Fruit fly (Drosophila melanogaster) whole organism, embryonic: ENCODE results near the gene IntS10.

ENCODE experiments used
- ATbp ChIP-seq: fragments of 200-800 bp; sonication (Bioruptor generic); optimal IDR thresholded peaks from 2 replicates; lab custom pipeline; 2017; ENCODE audit warnings: missing biosample characterization, mild to moderate bottlenecking, missing genetic modification characterization, missing genetic modification reagents
- Atf-2 ChIP-seq: fragments of 200-800 bp; sonication (Bioruptor generic); optimal IDR thresholded peaks from 2 replicates; lab custom pipeline; 2016; ENCODE audit warnings: missing biosample characterization, missing genetic modification characterization
- Atf6 ChIP-seq: fragments of 200-800 bp; sonication (Bioruptor generic); IDR thresholded peaks from 2 replicates; pipeline ENCODE4 v1.3.6; 2022; ENCODE audit warnings: missing biosample characterization, missing genetic modification characterization
- Bgb ChIP-seq: fragments of 200-800 bp; sonication (Bioruptor generic); IDR thresholded peaks from 2 replicates; pipeline ENCODE4 v1.3.6; 2022; ENCODE audit warnings: missing biosample characterization, missing genetic modification characterization; ENCODE audit not compliant: partially characterized antibody
- CG11456 ChIP-seq: fragments of 200-800 bp; sonication (Bioruptor generic); IDR thresholded peaks from 3 replicates; pipeline ENCODE4 v1.3.6; 2022; ENCODE audit warnings: missing biosample characterization, missing genetic modification characterization
- CG11723 ChIP-seq: fragments of 200-800 bp; sonication (Bioruptor generic); optimal IDR thresholded peaks from 2 replicates; lab custom pipeline; 2017; ENCODE audit warnings: missing biosample characterization, mild to moderate bottlenecking, missing genetic modification characterization
- CG13424 ChIP-seq: fragments of 200-800 bp; sonication (Bioruptor generic); optimal IDR thresholded peaks from 2 replicates; lab custom pipeline; 2019; ENCODE audit warnings: missing biosample characterization, mild to moderate bottlenecking, missing genetic modification characterization, moderate library complexity
- CG15073 ChIP-seq: fragments of 200-800 bp; sonication (Bioruptor generic); optimal IDR thresholded peaks from 2 replicates; lab custom pipeline; 2016; ENCODE audit warnings: missing biosample characterization, missing genetic modification characterization
- CG18262 ChIP-seq: fragments of 200-800 bp; optimal IDR thresholded peaks from 3 replicates; lab custom pipeline; 2019; ENCODE audit warnings: missing biosample characterization, mild to moderate bottlenecking, missing genetic modification characterization, moderate library complexity
- CG2116 ChIP-seq: fragments of 200-800 bp; sonication (Bioruptor generic); optimal IDR thresholded peaks from 3 replicates; lab custom pipeline; 2018; ENCODE audit warnings: missing biosample characterization, mild to moderate bottlenecking, missing genetic modification characterization
- CG2202 ChIP-seq: fragments of 200-800 bp; sonication (Bioruptor generic); optimal IDR thresholded peaks from 2 replicates; lab custom pipeline; 2018; ENCODE audit warnings: missing biosample characterization, mild to moderate bottlenecking, missing genetic modification characterization
- CG32532 ChIP-seq: fragments of 200-800 bp; sonication (Bioruptor generic); IDR thresholded peaks from 2 replicates; pipeline ENCODE4 v1.3.6; 2022; ENCODE audit warnings: missing biosample characterization, missing genetic modification characterization
- CG32767 ChIP-seq: fragments of 200-800 bp; sonication (Bioruptor generic); IDR thresholded peaks from 2 replicates; pipeline ENCODE4 v1.3.6; 2022; ENCODE audit warnings: missing biosample characterization, missing genetic modification characterization
- CG6254 ChIP-seq: fragments of 200-800 bp; sonication (Bioruptor generic); optimal IDR thresholded peaks from 3 replicates; lab custom pipeline; 2017; ENCODE audit warnings: mild to moderate bottlenecking, missing biosample characterization, missing genetic modification reagents, missing genetic modification characterization
- CG7556 ChIP-seq: fragments of 200-800 bp; sonication (Bioruptor generic); optimal IDR thresholded peaks from 2 replicates; lab custom pipeline; 2017; ENCODE audit warnings: missing biosample characterization, mild to moderate bottlenecking, missing genetic modification characterization
- CG7987 ChIP-seq: fragments of 200-800 bp; sonication (Bioruptor generic); optimal IDR thresholded peaks from 2 replicates; lab custom pipeline; 2018; ENCODE audit warnings: missing biosample characterization, mild to moderate bottlenecking, missing genetic modification characterization, moderate library complexity
- CHES-1-like ChIP-seq: fragments of 200-800 bp; sonication (Bioruptor generic); optimal IDR thresholded peaks from 2 replicates; lab custom pipeline; 2016; ENCODE audit warnings: missing biosample characterization, missing genetic modification characterization
- Dad ChIP-seq: fragments of 200-800 bp; sonication (Bioruptor generic); optimal IDR thresholded peaks from 3 replicates; lab custom pipeline; 2016; ENCODE audit warnings: missing biosample characterization, missing genetic modification characterization
- Dip2 ChIP-seq: fragments of 200-800 bp; sonication (Bioruptor generic); IDR thresholded peaks from 2 replicates; pipeline ENCODE4 v1.3.6; 2022; ENCODE audit warnings: missing biosample characterization, missing genetic modification characterization
- Dip3 ChIP-seq: fragments of 200-800 bp; sonication (Bioruptor generic); optimal IDR thresholded peaks from 3 replicates; lab custom pipeline; 2016; ENCODE audit warnings: missing biosample characterization, missing genetic modification characterization
- E2f1 ChIP-seq: fragments of 200-800 bp; sonication (Bioruptor generic); IDR thresholded peaks from 2 replicates; pipeline ENCODE4 v1.3.6; 2022; ENCODE audit warnings: missing biosample characterization, missing genetic modification characterization
- ERR ChIP-seq: fragments of 200-800 bp; sonication (Bioruptor generic); optimal IDR thresholded peaks from 2 replicates; lab custom pipeline; 2016; ENCODE audit warnings: missing biosample characterization, missing genetic modification characterization
- Fer1 ChIP-seq: fragments of 200-800 bp; sonication (Bioruptor generic); optimal IDR thresholded peaks from 2 replicates; lab custom pipeline; 2017; ENCODE audit warnings: missing biosample characterization, mild to moderate bottlenecking, missing genetic modification characterization
- HLH54F ChIP-seq: fragments of 200-800 bp; sonication (Bioruptor generic); optimal IDR thresholded peaks from 3 replicates; lab custom pipeline; 2016; ENCODE audit warnings: missing biosample characterization, missing genetic modification characterization
- Hr3 ChIP-seq: fragments of 200-800 bp; sonication (Bioruptor generic); optimal IDR thresholded peaks from 3 replicates; lab custom pipeline; 2016; ENCODE audit warnings: missing biosample characterization, missing genetic modification characterization
- Hr78 ChIP-seq, 2 experiments: fragments of 200-800 bp in 1 of 2; fragments of >200 bp in 1 of 2; sonication (Bioruptor generic) in 1 of 2; optimal IDR thresholded peaks; 2 replicates each; lab custom pipeline; 2017 to 2019; ENCODE audit warnings: missing biosample characterization in 2 of 2, missing genetic modification characterization in 2 of 2, mild to moderate bottlenecking in 1 of 2, moderate library complexity in 1 of 2
- Jarid2 ChIP-seq: fragments of 200-800 bp; sonication (Bioruptor generic); optimal IDR thresholded peaks from 3 replicates; lab custom pipeline; 2017; ENCODE audit warnings: mild to moderate bottlenecking, missing biosample characterization, missing genetic modification reagents, missing genetic modification characterization
- Lhr ChIP-seq: fragments of 200-800 bp; sonication (Bioruptor generic); optimal IDR thresholded peaks from 3 replicates; lab custom pipeline; 2017; ENCODE audit warnings: mild to moderate bottlenecking, missing biosample characterization, missing genetic modification reagents, missing genetic modification characterization
- Neu2 ChIP-seq: fragments of 200-800 bp; sonication (Bioruptor generic); optimal IDR thresholded peaks from 3 replicates; lab custom pipeline; 2016; ENCODE audit warnings: missing biosample characterization, missing genetic modification characterization, borderline replicate concordance
- Nf-YA ChIP-seq: fragments of 200-800 bp; sonication (Bioruptor generic); IDR thresholded peaks from 2 replicates; pipeline ENCODE4 v1.3.6; 2022; ENCODE audit warnings: missing biosample characterization, missing genetic modification characterization
- Poxn ChIP-seq: fragments of 200-800 bp; sonication (Bioruptor generic); IDR thresholded peaks from 2 replicates; pipeline ENCODE4 v1.3.6; 2022; ENCODE audit warnings: missing biosample characterization, missing genetic modification characterization
- az2 ChIP-seq: fragments of 200-800 bp; sonication (Bioruptor generic); optimal IDR thresholded peaks from 3 replicates; lab custom pipeline; 2016; ENCODE audit warnings: missing biosample characterization, missing genetic modification characterization
- cas ChIP-seq: fragments of 200-800 bp; sonication (Bioruptor generic); IDR thresholded peaks from 2 replicates; pipeline ENCODE4 v1.3.6; 2022; ENCODE audit warnings: missing biosample characterization, missing genetic modification characterization
- cwo ChIP-seq: fragments of 200-800 bp; sonication (Bioruptor generic); optimal IDR thresholded peaks from 3 replicates; lab custom pipeline; 2017; ENCODE audit warnings: missing biosample characterization, missing genetic modification characterization, mild to moderate bottlenecking, moderate library complexity, missing genetic modification reagents
- danr ChIP-seq: fragments of 200-800 bp; sonication (Bioruptor generic); IDR thresholded peaks from 2 replicates; pipeline ENCODE4 v1.3.6; 2022; ENCODE audit warnings: missing biosample characterization, missing genetic modification characterization
- dimm ChIP-seq: fragments of 200-800 bp; sonication (Bioruptor generic); IDR thresholded peaks from 2 replicates; pipeline ENCODE4 v1.3.6; 2022; ENCODE audit warnings: missing biosample characterization, missing genetic modification characterization
- fru ChIP-seq: fragments of >200 bp; optimal IDR thresholded peaks from 2 replicates; lab custom pipeline; 2017
- gce ChIP-seq: fragments of 200-800 bp; sonication (Bioruptor generic); IDR thresholded peaks from 3 replicates; pipeline ENCODE4 v1.3.6; 2022; ENCODE audit warnings: missing biosample characterization, missing genetic modification characterization
- jumu ChIP-seq: fragments of 200-800 bp; sonication (Bioruptor generic); optimal IDR thresholded peaks from 3 replicates; lab custom pipeline; 2016; ENCODE audit warnings: missing biosample characterization, missing genetic modification characterization
- ken ChIP-seq: fragments of 200-800 bp; sonication (Bioruptor generic); IDR thresholded peaks from 3 replicates; pipeline ENCODE4 v1.3.6; 2022; ENCODE audit warnings: missing biosample characterization, missing genetic modification characterization
- nerfin-2 ChIP-seq: fragments of 200-800 bp; sonication (Bioruptor generic); IDR thresholded peaks from 2 replicates; pipeline ENCODE4 v1.3.6; 2022; ENCODE audit warnings: missing biosample characterization, missing genetic modification characterization; ENCODE audit not compliant: partially characterized antibody
- org-1 ChIP-seq: fragments of 200-800 bp; sonication (Bioruptor generic); optimal IDR thresholded peaks from 2 replicates; lab custom pipeline; 2017; ENCODE audit warnings: missing biosample characterization, missing genetic modification characterization
- run ChIP-seq: fragments of 200-800 bp; sonication (Bioruptor generic); optimal IDR thresholded peaks from 3 replicates; lab custom pipeline; 2018; ENCODE audit warnings: missing biosample characterization, mild to moderate bottlenecking, missing genetic modification characterization
- so ChIP-seq: fragments of 200-800 bp; sonication (Bioruptor generic); IDR thresholded peaks from 3 replicates; pipeline ENCODE4 v1.3.6; 2022; ENCODE audit warnings: missing biosample characterization, missing genetic modification characterization
- ssp ChIP-seq: fragments of 200-800 bp; sonication (Bioruptor generic); IDR thresholded peaks from 2 replicates; pipeline ENCODE4 v1.3.6; 2022; ENCODE audit warnings: missing biosample characterization, missing genetic modification characterization
- toy ChIP-seq: fragments of 200-800 bp; sonication (Bioruptor generic); IDR thresholded peaks from 2 replicates; pipeline ENCODE4 v1.3.6; 2022; ENCODE audit warnings: missing biosample characterization, missing genetic modification characterization
- twi ChIP-seq: fragments of 200-800 bp; optimal IDR thresholded peaks from 2 replicates; lab custom pipeline; 2019; ENCODE audit warnings: missing biosample characterization, mild to moderate bottlenecking, missing genetic modification characterization, moderate library complexity
- tx ChIP-seq: fragments of 200-800 bp; sonication (Bioruptor generic); optimal IDR thresholded peaks from 2 replicates; lab custom pipeline; 2016; ENCODE audit warnings: missing biosample characterization, missing genetic modification characterization
- vfl ChIP-seq: fragments of 200-800 bp; sonication (Bioruptor generic); optimal IDR thresholded peaks from 2 replicates; lab custom pipeline; 2016; ENCODE audit warnings: missing biosample characterization, missing genetic modification characterization
- zen ChIP-seq: fragments of 200-800 bp; sonication (Bioruptor generic); optimal IDR thresholded peaks from 3 replicates; lab custom pipeline; 2018; ENCODE audit warnings: missing biosample characterization, mild to moderate bottlenecking, missing genetic modification characterization, moderate library complexity
- zf30C ChIP-seq: fragments of 200-800 bp; sonication (Bioruptor generic); optimal IDR thresholded peaks from 3 replicates; lab custom pipeline; 2018; ENCODE audit warnings: missing biosample characterization, mild to moderate bottlenecking, missing genetic modification characterization
- zfh2 ChIP-seq: fragments of 200-800 bp; sonication (Bioruptor generic); optimal IDR thresholded peaks from 2 replicates; lab custom pipeline; 2016; ENCODE audit warnings: missing biosample characterization, missing genetic modification characterization

The IntS10 gene

DNA sequence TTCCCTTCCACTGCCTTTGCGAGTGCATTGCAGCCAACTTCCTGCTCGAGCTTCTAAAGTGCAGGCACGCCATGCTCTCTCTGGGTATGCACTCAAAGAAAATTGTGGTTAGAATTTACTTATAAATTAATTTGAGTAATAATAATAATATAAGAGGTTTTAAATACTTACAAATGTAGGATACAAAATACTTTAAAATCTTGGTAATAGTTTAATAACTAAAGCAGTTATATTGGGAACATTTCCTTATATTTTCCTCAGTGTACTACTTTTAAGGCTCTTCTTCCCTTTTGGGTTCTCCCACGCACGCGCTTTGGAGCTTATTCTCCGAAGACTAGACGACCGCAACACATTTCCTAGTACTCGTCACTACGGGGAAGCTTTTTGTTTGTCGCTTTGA lies 20.0 kb downstream of the IntS10 start (continued):
- TF ChIP-seq CG32532 (GFP tag; lab: Robert Waterston, UW) (peak; percentile 90), ERR (GFP tag; lab: Kevin White, UChicago) (no peak), Atf6 (GFP tag; lab: Robert Waterston, UW) (peak; percentile 91), CG6254 (GFP tag; lab: Kevin White, UChicago) (peak; percentile 37), CHES-1-like (GFP tag; lab: Kevin White, UChicago) (no peak), CG2116 (GFP tag; lab: Kevin White, UChicago) (peak; percentile 39), Poxn (GFP tag; lab: Robert Waterston, UW) (no peak), org-1 (GFP tag; lab: Kevin White, UChicago) (peak; percentile 75), Dip2 (no peak), CG7987 (GFP tag; lab: Kevin White, UChicago) (peak; percentile 7), cas (peak; percentile 35; the same call in 1 of the 2 replicates), so (GFP tag; lab: Robert Waterston, UW) (peak; percentile 85), gce (GFP tag; lab: Robert Waterston, UW) (peak; percentile 61; the same call in 1 of the 3 replicates), Atf-2 (GFP tag; lab: Kevin White, UChicago) (no peak), zf30C (GFP tag; lab: Kevin White, UChicago) (peak; percentile 74), E2f1 (GFP tag; lab: Robert Waterston, UW) (peak; percentile 80), Jarid2 (peak; percentile 43), CG7556 (GFP tag; lab: Kevin White, UChicago) (peak; percentile 90), twi (tag; lab: Kevin White, UChicago) (no peak), Nf-YA (GFP tag; lab: Robert Waterston, UW) (peak; percentile 72), vfl (no peak), toy (GFP tag; lab: Robert Waterston, UW) (0 out of 2 replicates have a peak, but pooled peaks have one; percentile 30), Dip3 (GFP tag; lab: Kevin White, UChicago) (no peak), az2 (peak; percentile 71), jumu (GFP tag; lab: Kevin White, UChicago) (no peak), CG32767 (GFP tag; lab: Robert Waterston, UW) (peak; percentile 80), HLH54F (peak; percentile 11), nerfin-2 (GFP tag; lab: Robert Waterston, UW) (no peak), zfh2 (GFP tag; lab: Kevin White, UChicago) (no peak), ssp (peak; percentile 47; the same call in 1 of the 2 replicates), cwo (GFP tag; lab: Kevin White, UChicago) (peak; percentile 82), Bgb (GFP tag; lab: Robert Waterston, UW) (no peak), tx (GFP tag; lab: Kevin White, UChicago) (no peak), CG11456 (GFP tag; lab: Robert Waterston, UW) (peak; percentile 70; the same call in 2 of the 3 replicates), danr (peak; percentile 59; the same call in 1 of the 2 replicates), CG11723 (GFP tag; lab: Kevin White, UChicago) (no peak), CG18262 (peak; percentile 83), ken (GFP tag; lab: Robert Waterston, UW) (peak; percentile 50; the same call in 1 of the 3 replicates), CG2202 (tag; lab: Kevin White, UChicago) (peak; percentile 53), zen (tag; lab: Kevin White, UChicago) (peak; percentile 58), run (tag; lab: Kevin White, UChicago) (peak; percentile 71), ATbp (GFP tag; lab: Kevin White, UChicago) (peak; percentile 77), CG15073 (GFP tag; lab: Kevin White, UChicago) (no peak), Hr78 (GFP tag; optimal IDR thresholded peaks at IDR 0.05; lab: Kevin White, UChicago) (no peak), Hr3 (GFP tag; lab: Kevin White, UChicago) (peak; percentile 80), CG13424 (tag; lab: Kevin White, UChicago) (peak; percentile 90), Fer1 (GFP tag; lab: Kevin White, UChicago) (peak; percentile 94), Neu2 (no peak), Dad (no peak), dimm (peak; percentile 39; the same call in 1 of the 2 replicates), fru (lab: Kevin White, UChicago) (no peak), Lhr (peak; percentile 5)
